Worm (Caenorhabditis elegans) whole organism, L4/young adult: ENCODE results near the gene C02E7.10.
A peak's percentile ranks its signal among the peaks of the same experiment; 100 is the strongest.

Experiments
- W03F9.2 ChIP-seq: fragments of 150-350 bp; optimal IDR thresholded peaks from 2 replicates; lab custom pipeline; 2014; ENCODE audit warnings: missing biosample characterization, missing genetic modification characterization
- dao-5 ChIP-seq: sonication (generic microtip); optimal IDR thresholded peaks from 2 replicates; lab custom pipeline; 2016; ENCODE audit warnings: missing genotype, missing genetic modification characterization, moderate library complexity, missing compliant biosample characterization
- him-1 ChIP-seq: sonication (generic microtip); optimal IDR thresholded peaks from 2 replicates; lab custom pipeline; 2016; ENCODE audit warnings: missing genotype, missing genetic modification reagents, missing genetic modification characterization, missing compliant biosample characterization

C02E7.10 gene

ce11 chrV:4895744-4896143 is 37.1 kb downstream of the C02E7.10 start, which contains the start of gene ugt-9:
TSS of gene ugt-9 (plus strand) at chrV:4896048.
- TF ChIP-seq W03F9.2 (tag; lab: Kevin White, UChicago) (no peak), dao-5 (tag; lab: Kevin White, UChicago) (no peak)

- TF ChIP-seq dao-5 (tag; lab: Kevin White, UChicago) (no peak), him-1 (tag; lab: Kevin White, UChicago) (no peak), W03F9.2 (tag; lab: Kevin White, UChicago) (no peak)
Observed at ce11 chrV:4894971-4895370, 37.9 kb downstream of the C02E7.10 start, which contains the start of gene ugt-11. TSS of gene ugt-11 (minus strand) at chrV:4895071.

- no peak for TF ChIP-seq dao-5 (tag; lab: Kevin White, UChicago)
- TF ChIP-seq W03F9.2 (tag; lab: Kevin White, UChicago) = no peak
- no peak for TF ChIP-seq him-1 (tag; lab: Kevin White, UChicago)
Observed at ce11 chrV:4891305-4891704, 41.5 kb downstream of the C02E7.10 start.

- TF ChIP-seq dao-5 (tag; lab: Kevin White, UChicago) = no peak
- TF ChIP-seq him-1 (tag; lab: Kevin White, UChicago) = no peak
- TF ChIP-seq W03F9.2 (tag; lab: Kevin White, UChicago) = no peak
Observed at ce11 chrV:4890781-4891180, 42.1 kb downstream of the C02E7.10 start.

ce11 chrV:4889976-4890479 is 42.8 kb downstream of the C02E7.10 start, which contains the start of gene T19H12.2:
TSS of gene T19H12.2 (plus strand) at chrV:4890429.
- TF ChIP-seq dao-5 (tag; lab: Kevin White, UChicago) = no peak
- TF ChIP-seq W03F9.2 (tag; lab: Kevin White, UChicago) = peak; percentile 2

- TF ChIP-seq W03F9.2 (tag; lab: Kevin White, UChicago) = no peak
- no peak for TF ChIP-seq him-1 (tag; lab: Kevin White, UChicago)
- no peak for TF ChIP-seq dao-5 (tag; lab: Kevin White, UChicago)
Observed at ce11 chrV:4889477-4889876, 43.4 kb downstream of the C02E7.10 start, which contains the start of gene ugt-12. TSS of gene ugt-12 (minus strand) at chrV:4889629.

ce11 chrV:4885372-4885771 is 47.5 kb downstream of the C02E7.10 start, which contains the start of gene T19H12.3:
TSS of gene T19H12.3 (plus strand) at chrV:4885672.
- no peak for TF ChIP-seq him-1 (tag; lab: Kevin White, UChicago)
- TF ChIP-seq W03F9.2 (tag; lab: Kevin White, UChicago) = no peak
- TF ChIP-seq dao-5 (tag; lab: Kevin White, UChicago) = no peak

ce11 chrV:4884490-4884889 is 48.4 kb downstream of the C02E7.10 start, which contains the start of gene T19H12.12:
TSS of gene T19H12.12 (plus strand) at chrV:4884790.
- no peak for TF ChIP-seq dao-5 (tag; lab: Kevin White, UChicago)
- TF ChIP-seq him-1 (tag; lab: Kevin White, UChicago) = no peak
- TF ChIP-seq W03F9.2 (tag; lab: Kevin White, UChicago) = no peak
